Fruit fly (Drosophila melanogaster): ENCODE measurements around the gene eIF1A.

Gene eIF1A

DNA sequence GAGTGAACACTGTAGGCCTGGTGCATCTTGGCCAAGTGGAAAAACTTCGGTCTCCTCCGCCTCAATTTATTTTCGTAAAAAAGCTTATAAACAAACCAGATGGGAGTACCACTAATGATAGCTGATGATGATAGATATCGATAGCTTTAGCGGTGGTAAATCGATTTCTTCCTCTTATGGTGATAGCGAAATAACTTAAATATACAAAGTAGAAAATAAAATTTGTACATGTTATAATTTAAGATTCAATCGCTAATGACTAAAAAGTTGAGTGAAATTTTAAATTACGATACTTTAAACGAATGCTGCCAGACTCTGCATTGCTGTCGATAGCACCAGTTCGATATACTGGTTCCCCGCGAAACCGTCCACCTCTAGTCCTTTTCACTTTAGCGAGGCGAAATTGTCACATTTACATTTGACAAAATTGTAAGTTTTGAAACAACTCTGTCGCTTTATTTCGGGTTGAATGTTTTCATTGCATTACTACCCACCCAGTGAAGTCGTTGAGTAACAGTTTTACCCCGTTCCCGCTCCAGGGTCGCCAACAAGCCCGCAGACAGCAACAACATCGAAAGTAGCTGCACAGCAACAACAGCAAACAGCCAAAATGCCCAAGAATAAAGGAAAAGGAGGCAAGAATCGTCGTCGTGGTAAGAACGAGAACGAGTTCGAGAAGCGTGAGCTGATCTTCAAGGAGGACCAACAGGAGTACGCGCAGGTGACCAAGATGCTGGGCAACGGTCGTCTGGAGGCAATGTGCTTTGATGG is at the start of gene eIF1A, which contains the start of gene Vps39:
Gene eIF1A (plus strand): TSS at position 338 of the 771 bp plus-strand sequence.
Gene Vps39 (minus strand): TSS at position 119 of the 771 bp plus-strand sequence.
- TF ChIP-seq CG8301 (tag; optimal IDR thresholded peaks at IDR 0.05) (no peak), Snoo (tag; optimal IDR thresholded peaks at IDR 0.05) (no peak), CG12605 (GFP tag; IDR thresholded peaks at IDR 0.05) (no peak), CG14655 (GFP tag; optimal IDR thresholded peaks at IDR 0.05) (no peak), Pif1B (GFP tag; optimal IDR thresholded peaks at IDR 0.05) (no peak), CG15710 (tag; optimal IDR thresholded peaks at IDR 0.05) (no peak), CG32121 (GFP tag; IDR thresholded peaks at IDR 0.05) (no peak), D1 (tag; optimal IDR thresholded peaks at IDR 0.05) (no peak), CG13204 (GFP tag; optimal IDR thresholded peaks at IDR 0.05) (no peak)

DNA sequence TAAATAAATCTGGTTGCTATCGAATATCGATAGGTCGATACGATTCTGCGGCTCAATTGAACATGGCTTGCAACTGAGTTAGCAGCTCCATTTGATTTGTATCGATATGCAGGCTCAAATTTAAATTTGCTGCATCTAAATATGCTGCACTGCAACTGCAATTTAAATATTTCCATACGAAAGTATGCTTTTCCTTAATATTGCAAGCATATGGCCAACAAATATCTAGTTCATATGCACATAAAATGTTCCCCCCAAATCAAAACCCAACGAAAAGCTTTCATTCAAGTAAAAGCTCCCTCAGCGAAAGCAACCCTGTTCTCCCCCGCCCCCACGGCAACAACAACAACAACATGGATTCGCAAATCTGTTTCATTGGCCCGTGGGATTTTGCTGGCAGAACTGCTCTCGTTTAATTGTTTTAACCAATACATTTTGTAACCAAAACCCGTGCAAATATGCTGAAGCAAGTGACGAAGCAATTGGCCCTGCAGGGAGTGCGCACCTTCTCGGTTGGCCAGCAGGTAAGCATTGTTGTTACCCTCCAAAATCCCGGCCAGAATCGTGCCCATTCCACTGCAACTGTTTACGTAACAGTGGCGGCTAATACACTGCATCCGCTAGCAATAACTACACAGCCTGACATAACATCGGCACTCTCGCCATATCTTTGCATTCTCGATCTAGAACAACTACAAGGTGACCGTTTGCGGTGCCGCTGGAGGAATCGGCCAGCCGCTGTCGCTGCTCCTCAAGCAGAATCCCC is 48.2 kb upstream of the eIF1A start, which contains the start of the genes CG7168 and Mdh2:
Gene CG7168 (minus strand): TSS at position 40 of the 766 bp plus-strand sequence.
Gene Mdh2 (plus strand): TSS at position 354 of the 766 bp plus-strand sequence.
- TF ChIP-seq CG4496 (GFP tag; IDR thresholded peaks at IDR 0.05): no peak
- no peak for TF ChIP-seq CG13204 (GFP tag; optimal IDR thresholded peaks at IDR 0.05)
- TF ChIP-seq CG9948 (tag; optimal IDR thresholded peaks at IDR 0.05): no peak
- no peak for TF ChIP-seq CG12605 (GFP tag; IDR thresholded peaks at IDR 0.05)
- no peak for TF ChIP-seq CG8159 (tag; optimal IDR thresholded peaks at IDR 0.05)
- TF ChIP-seq rn (GFP tag; IDR thresholded peaks at IDR 0.05): no peak
- TF ChIP-seq EcR (GFP tag; optimal IDR thresholded peaks at IDR 0.05): peak; percentile 6
- no peak for TF ChIP-seq Pif1B (GFP tag; optimal IDR thresholded peaks at IDR 0.05)

DNA sequence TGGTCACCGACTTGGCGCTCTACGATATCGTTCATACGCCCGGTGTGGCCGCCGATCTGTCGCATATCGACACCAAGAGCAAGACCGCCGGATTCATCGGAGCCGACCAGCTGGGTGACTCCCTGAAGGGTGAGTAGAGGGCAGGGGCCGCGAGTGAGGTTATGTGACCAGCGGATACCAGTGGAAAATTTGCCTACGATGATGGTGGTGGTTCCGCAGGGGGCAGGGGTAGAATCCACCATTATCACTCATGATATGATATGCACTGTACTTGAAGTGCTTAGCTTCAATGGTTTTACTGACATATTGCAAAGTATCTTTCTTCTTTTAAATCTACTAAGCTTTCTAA is 47.7 kb upstream of the eIF1A start:
- TF ChIP-seq CG4496 (GFP tag; IDR thresholded peaks at IDR 0.05): peak; percentile 24; the same call in 2 of the 3 replicates
- TF ChIP-seq D1 (tag; optimal IDR thresholded peaks at IDR 0.05): no peak
- TF ChIP-seq CG32121 (GFP tag; IDR thresholded peaks at IDR 0.05): 0 out of 2 replicates have a peak, but pooled peaks have one; percentile 25
- TF ChIP-seq CG15710 (tag; optimal IDR thresholded peaks at IDR 0.05): no peak
- TF ChIP-seq Pif1A (GFP tag; optimal IDR thresholded peaks at IDR 0.05): no peak
- no peak for TF ChIP-seq gl (tag; optimal IDR thresholded peaks at IDR 0.05)
- no peak for TF ChIP-seq Snoo (tag; optimal IDR thresholded peaks at IDR 0.05)
- no peak for TF ChIP-seq CG8301 (tag; optimal IDR thresholded peaks at IDR 0.05)
- TF ChIP-seq Pif1B (GFP tag; optimal IDR thresholded peaks at IDR 0.05): no peak
- peak; percentile 73 for TF ChIP-seq EcR (GFP tag; optimal IDR thresholded peaks at IDR 0.05)
- TF ChIP-seq Ets98B (GFP tag; IDR thresholded peaks at IDR 0.05): no peak
- TF ChIP-seq CG8159 (tag; optimal IDR thresholded peaks at IDR 0.05): no peak
- no peak for TF ChIP-seq CG34367 (tag; optimal IDR thresholded peaks at IDR 0.05)
- no peak for TF ChIP-seq CG13204 (GFP tag; optimal IDR thresholded peaks at IDR 0.05)

DNA sequence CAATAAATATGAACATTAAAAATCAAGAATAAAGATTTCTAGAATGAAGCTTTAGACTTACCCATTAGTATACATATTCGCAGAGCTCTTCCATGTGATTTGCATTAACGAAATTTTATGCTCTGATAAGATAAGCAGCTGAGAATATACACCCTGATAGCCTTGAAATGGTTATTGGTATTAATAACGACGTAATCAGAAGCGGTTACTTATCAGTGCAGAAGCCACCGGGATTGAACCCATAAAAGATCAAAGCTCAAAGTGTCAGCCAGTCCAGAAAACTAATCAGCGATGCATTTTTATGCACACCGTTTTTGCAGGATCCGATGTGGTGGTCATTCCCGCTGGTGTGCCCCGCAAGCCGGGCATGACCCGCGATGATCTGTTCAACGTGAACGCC is 47.1 kb upstream of the eIF1A start:
- TF ChIP-seq rn (GFP tag; IDR thresholded peaks at IDR 0.05): no peak
- no peak for TF ChIP-seq CG15710 (tag; optimal IDR thresholded peaks at IDR 0.05)
- no peak for TF ChIP-seq D1 (tag; optimal IDR thresholded peaks at IDR 0.05)
- TF ChIP-seq CG9948 (tag; optimal IDR thresholded peaks at IDR 0.05): no peak
- TF ChIP-seq CG12605 (GFP tag; IDR thresholded peaks at IDR 0.05): no peak
- no peak for TF ChIP-seq CG4496 (GFP tag; IDR thresholded peaks at IDR 0.05)
- no peak for TF ChIP-seq EcR (GFP tag; optimal IDR thresholded peaks at IDR 0.05)
- TF ChIP-seq CG13204 (GFP tag; optimal IDR thresholded peaks at IDR 0.05): no peak
- TF ChIP-seq Pif1A (GFP tag; optimal IDR thresholded peaks at IDR 0.05): no peak
- TF ChIP-seq fd96Ca (GFP tag; IDR thresholded peaks at IDR 0.05): no peak
- no peak for TF ChIP-seq gl (tag; optimal IDR thresholded peaks at IDR 0.05)
- no peak for TF ChIP-seq Pif1B (GFP tag; optimal IDR thresholded peaks at IDR 0.05)
- TF ChIP-seq CG8301 (tag; optimal IDR thresholded peaks at IDR 0.05): no peak
- TF ChIP-seq Ets98B (GFP tag; IDR thresholded peaks at IDR 0.05): no peak
- TF ChIP-seq CG17806 (tag; optimal IDR thresholded peaks at IDR 0.05): no peak
- no peak for TF ChIP-seq CG8159 (tag; optimal IDR thresholded peaks at IDR 0.05)
- no peak for TF ChIP-seq Snoo (tag; optimal IDR thresholded peaks at IDR 0.05)
- no peak for TF ChIP-seq CG34367 (tag; optimal IDR thresholded peaks at IDR 0.05)

DNA sequence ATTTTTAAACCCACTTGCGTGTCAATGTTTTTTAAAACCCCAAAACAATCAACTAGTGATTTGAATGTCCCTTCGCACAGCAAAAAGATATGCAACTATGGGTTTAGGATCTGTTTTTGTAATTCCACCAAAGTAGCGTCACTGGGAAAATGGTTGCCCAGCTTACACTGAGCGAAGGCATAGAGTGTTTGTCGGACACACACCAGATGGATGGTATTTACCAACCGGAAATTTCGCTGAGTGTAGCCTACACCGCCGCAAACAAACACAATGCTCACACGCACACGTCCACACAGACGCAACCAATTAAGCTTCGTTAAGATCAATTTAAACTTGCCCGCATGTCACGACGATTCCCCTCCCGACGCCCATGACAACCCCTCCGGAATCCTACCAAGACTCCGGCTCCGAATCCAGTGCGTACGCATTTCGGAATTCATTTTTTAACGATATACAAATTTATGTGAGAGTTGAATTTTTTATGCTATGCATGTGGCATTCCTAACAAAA is 45.7 kb upstream of the eIF1A start:
- TF ChIP-seq Ets98B (GFP tag; IDR thresholded peaks at IDR 0.05): peak; percentile 29; the same call in 1 of the 2 replicates
- no peak for TF ChIP-seq CG8159 (tag; optimal IDR thresholded peaks at IDR 0.05)

DNA sequence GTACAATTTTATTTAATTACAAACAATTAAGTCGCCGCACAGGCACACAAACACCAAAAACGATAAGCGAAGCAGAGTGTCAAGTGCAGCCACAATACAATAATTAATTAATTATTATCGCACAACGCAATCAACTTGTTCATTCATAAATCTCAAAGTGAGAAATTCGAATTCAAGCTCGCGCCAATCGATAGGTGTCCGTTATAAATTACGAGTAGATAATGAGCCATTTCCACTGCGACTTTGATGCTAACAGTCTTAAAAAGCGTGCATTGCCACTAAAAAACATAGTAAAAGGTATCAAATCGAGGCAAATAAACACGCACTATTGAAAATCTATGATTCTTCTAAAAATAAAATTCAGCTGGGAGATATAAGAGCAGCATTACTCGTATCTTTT is 44.2 kb upstream of the eIF1A start:
- TF ChIP-seq Snoo (tag; optimal IDR thresholded peaks at IDR 0.05) (no peak), fd96Ca (GFP tag; IDR thresholded peaks at IDR 0.05) (no peak), CG14655 (GFP tag; optimal IDR thresholded peaks at IDR 0.05) (no peak), CG12605 (GFP tag; IDR thresholded peaks at IDR 0.05) (no peak), CG32121 (GFP tag; IDR thresholded peaks at IDR 0.05) (no peak), CG10348 (GFP tag; IDR thresholded peaks at IDR 0.05) (no peak), EcR (GFP tag; optimal IDR thresholded peaks at IDR 0.05) (no peak), CG8301 (tag; optimal IDR thresholded peaks at IDR 0.05) (no peak), CG15710 (tag; optimal IDR thresholded peaks at IDR 0.05) (no peak), Pif1A (GFP tag; optimal IDR thresholded peaks at IDR 0.05) (no peak), CG9948 (tag; optimal IDR thresholded peaks at IDR 0.05) (no peak), rn (GFP tag; IDR thresholded peaks at IDR 0.05) (no peak), CG4496 (GFP tag; IDR thresholded peaks at IDR 0.05) (no peak), CG13204 (GFP tag; optimal IDR thresholded peaks at IDR 0.05) (no peak), Ets98B (GFP tag; IDR thresholded peaks at IDR 0.05) (no peak)
